Fruit fly (Drosophila melanogaster): Measurements from ENCODE around the gene CG33253.

- TF ChIP-seq CG12104 (GFP tag; optimal IDR thresholded peaks at IDR 0.05) (no peak), CG43689 (GFP tag; IDR thresholded peaks at IDR 0.05) (no peak), eve (GFP tag; optimal IDR thresholded peaks at IDR 0.05) (no peak), Hand (GFP tag; optimal IDR thresholded peaks at IDR 0.05) (no peak), Hey (tag; optimal IDR thresholded peaks at IDR 0.05) (no peak), Ravus (GFP tag; IDR thresholded peaks at IDR 0.05) (no peak), jigr1 (GFP tag; IDR thresholded peaks at IDR 0.05) (no peak), Abd-B (GFP tag; optimal IDR thresholded peaks at IDR 0.05) (peak; percentile 1), Deaf1 (tag; optimal IDR thresholded peaks at IDR 0.05) (no peak), cas (GFP tag; IDR thresholded peaks at IDR 0.05) (no peak), wdn (GFP tag; IDR thresholded peaks at IDR 0.05) (no peak), CG7786 (GFP tag; optimal IDR thresholded peaks at IDR 0.05) (no peak)
Measured at dm6 chrX:19172955-19173354, 10.3 kb upstream of the CG33253 start.

Data from whole organism, embryonic.